Worm (Caenorhabditis elegans): ENCODE results near the gene smvt-1.

Gene smvt-1

DNA sequence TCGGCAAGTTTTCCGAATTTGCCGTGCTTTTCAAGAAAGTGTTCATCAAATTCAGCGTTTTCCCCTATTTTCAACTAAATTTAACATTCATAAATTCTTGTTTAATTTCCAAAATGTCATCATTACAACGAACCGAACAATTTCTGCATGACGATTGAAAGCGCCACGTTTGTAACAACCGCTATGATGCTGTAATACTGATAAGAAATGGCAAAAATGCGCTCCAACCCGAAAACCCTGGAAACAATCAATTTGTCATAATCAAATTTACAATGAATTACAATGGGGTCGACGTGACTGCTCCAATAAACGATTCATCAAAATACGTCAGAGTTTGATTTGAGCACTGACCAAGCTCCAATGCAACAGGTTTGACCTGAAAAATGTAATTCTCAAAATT lies 4.1 kb downstream of the smvt-1 start:
- no peak for TF ChIP-seq nfya-1 (tag; optimal IDR thresholded peaks at IDR 0.05)
- TF ChIP-seq elt-4 (tag; optimal IDR thresholded peaks at IDR 0.05): no peak
- no peak for TF ChIP-seq ref-2 (tag; optimal IDR thresholded peaks at IDR 0.05)
- no peak for TF ChIP-seq unc-42 (tag; optimal IDR thresholded peaks at IDR 0.05)

DNA sequence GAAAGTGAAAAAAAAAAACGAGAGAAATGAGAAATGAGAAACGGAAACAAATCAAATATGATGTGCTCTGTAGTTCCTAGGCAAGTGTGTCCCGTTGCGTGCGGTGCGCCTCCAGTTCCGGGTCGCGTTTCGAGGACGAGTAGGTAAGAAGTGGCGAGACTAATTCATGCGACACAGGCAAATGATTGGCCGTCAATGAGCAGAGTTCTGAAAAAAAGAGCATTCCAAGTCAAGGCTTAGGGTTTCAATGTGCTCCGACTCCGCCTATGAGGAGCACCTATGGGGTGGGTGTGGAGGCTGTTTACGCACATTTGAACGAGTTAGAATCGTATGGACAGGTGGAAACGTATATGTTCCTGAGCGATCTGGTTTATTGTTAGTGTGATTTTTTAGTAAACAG lies 5.4 kb downstream of the smvt-1 start:
- no peak for TF ChIP-seq ref-2 (tag; optimal IDR thresholded peaks at IDR 0.05)
- no peak for TF ChIP-seq ceh-31 (tag; optimal IDR thresholded peaks at IDR 0.05)
- TF ChIP-seq hlh-15 (tag; optimal IDR thresholded peaks at IDR 0.05): no peak
- no peak for TF ChIP-seq odd-2 (tag; optimal IDR thresholded peaks at IDR 0.05)
- TF ChIP-seq C38D4.7 (GFP tag; optimal IDR thresholded peaks at IDR 0.05): no peak
- no peak for TF ChIP-seq C08G9.2 (tag; optimal IDR thresholded peaks at IDR 0.05)
- TF ChIP-seq pax-1 (tag; optimal IDR thresholded peaks at IDR 0.05): no peak
- TF ChIP-seq madf-2 (tag; optimal IDR thresholded peaks at IDR 0.05): no peak
- TF ChIP-seq ceh-14 (tag; optimal IDR thresholded peaks at IDR 0.05): no peak
- TF ChIP-seq fax-1 (tag; optimal IDR thresholded peaks at IDR 0.05): no peak
- TF ChIP-seq eyg-1 (tag; optimal IDR thresholded peaks at IDR 0.05): no peak
- TF ChIP-seq fkh-10 (GFP tag; optimal IDR thresholded peaks at IDR 0.05): no peak
- no peak for TF ChIP-seq pha-4 (tag; optimal IDR thresholded peaks at IDR 0.05)
- no peak for TF ChIP-seq ceh-30 (tag; optimal IDR thresholded peaks at IDR 0.05)
- no peak for TF ChIP-seq sox-4 (tag; optimal IDR thresholded peaks at IDR 0.05)
- TF ChIP-seq hlh-30 (tag; optimal IDR thresholded peaks at IDR 0.05; ENCODE audit: insufficient read depth): no peak
- no peak for TF ChIP-seq ceh-48 (tag; optimal IDR thresholded peaks at IDR 0.05)
- TF ChIP-seq tbx-2 (tag; optimal IDR thresholded peaks at IDR 0.05): no peak
- TF ChIP-seq Y22D7AL.16 (tag; optimal IDR thresholded peaks at IDR 0.05): no peak

DNA sequence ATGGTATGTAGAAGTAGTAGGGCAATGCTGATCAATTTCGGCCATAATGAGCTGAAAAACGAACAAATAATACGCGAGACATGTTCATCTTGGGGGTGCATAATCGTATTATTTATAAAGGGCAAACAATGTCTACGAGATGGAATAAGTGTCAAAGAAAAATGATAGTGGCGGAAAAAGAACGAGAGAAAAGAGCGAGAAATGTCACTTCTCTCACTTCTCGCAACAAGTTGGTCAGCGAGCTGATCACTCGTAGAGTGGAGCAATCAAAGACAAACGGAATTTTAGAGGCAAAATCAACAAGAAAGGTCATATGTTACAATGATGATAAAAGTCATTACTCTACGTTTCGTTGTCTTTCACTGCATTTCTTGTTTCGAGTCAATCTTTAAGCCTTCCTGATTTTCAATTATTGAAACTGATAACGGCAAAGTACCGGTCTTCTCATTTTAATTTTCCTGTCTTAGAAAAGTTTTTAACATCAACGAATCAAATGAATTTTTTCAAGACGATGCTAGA lies 7.7 kb downstream of the smvt-1 start, which contains the start of gene F52H2.3:
Gene F52H2.3, minus strand, starts transcription at position 51 of the 519 bp plus-strand sequence.
- TF ChIP-seq C38D4.7 (GFP tag; optimal IDR thresholded peaks at IDR 0.05) (no peak), hlh-30 (tag; optimal IDR thresholded peaks at IDR 0.05; ENCODE audit: insufficient read depth) (no peak), C08G9.2 (tag; optimal IDR thresholded peaks at IDR 0.05) (no peak), unc-55 (GFP tag; optimal IDR thresholded peaks at IDR 0.05) (no peak)

DNA sequence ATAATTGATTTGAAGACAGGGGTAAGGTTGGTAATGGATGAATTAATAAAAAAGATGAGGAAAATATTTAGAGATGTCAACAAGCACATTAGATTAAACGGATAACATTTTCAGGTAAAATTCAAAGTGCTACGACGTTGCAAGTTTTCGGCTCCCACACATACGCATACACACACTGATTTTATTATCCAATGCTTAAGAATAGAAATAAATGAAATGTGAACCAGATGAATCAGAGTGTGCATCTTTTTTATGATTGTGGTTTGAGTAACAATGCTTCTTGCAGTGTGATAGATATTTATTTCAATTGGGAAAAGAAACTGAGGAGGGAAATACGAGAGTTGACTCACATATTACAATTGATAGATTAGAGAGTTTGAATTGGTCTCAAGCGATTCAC lies 10.1 kb downstream of the smvt-1 start:
- TF ChIP-seq hlh-13 (GFP tag; optimal IDR thresholded peaks at IDR 0.05) (no peak), ceh-45 (GFP tag; IDR thresholded peaks at IDR 0.05) (no peak), hlh-8 (tag; optimal IDR thresholded peaks at IDR 0.05) (peak; percentile 2)

DNA sequence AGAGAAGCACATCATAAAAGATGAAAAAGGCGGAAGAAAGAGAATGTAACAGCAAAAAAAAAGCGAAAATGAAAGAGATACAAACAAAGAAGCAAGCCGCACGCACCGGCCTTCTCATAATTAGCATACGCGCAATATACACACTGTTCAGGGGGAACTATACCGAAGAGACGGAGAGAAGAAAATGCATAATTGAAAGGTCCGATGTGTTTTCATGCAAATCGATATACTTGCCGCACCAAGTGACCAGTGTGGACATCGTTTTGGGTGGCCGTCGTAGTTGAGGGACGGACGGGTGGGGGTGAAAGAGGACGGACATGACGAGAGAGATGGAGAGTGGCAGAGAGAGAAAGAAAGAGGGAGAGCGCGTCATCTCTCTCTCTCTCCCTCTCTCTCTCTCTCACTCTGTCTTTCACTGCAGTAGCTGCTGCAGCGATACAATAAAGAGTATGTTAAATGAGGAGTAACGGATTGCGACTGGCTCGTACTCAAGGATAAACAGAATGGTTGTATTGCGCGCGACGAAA lies 12.5 kb downstream of the smvt-1 start:
- TF ChIP-seq nfya-1 (tag; optimal IDR thresholded peaks at IDR 0.05) (peak; percentile 88), pax-1 (tag; optimal IDR thresholded peaks at IDR 0.05) (no peak), ref-2 (tag; optimal IDR thresholded peaks at IDR 0.05) (peak; percentile 81), Y22D7AL.16 (tag; optimal IDR thresholded peaks at IDR 0.05) (no peak), ceh-18 (tag; optimal IDR thresholded peaks at IDR 0.05) (peak; percentile 91), pros-1 (tag; optimal IDR thresholded peaks at IDR 0.05) (peak; percentile 56), rnt-1 (tag; optimal IDR thresholded peaks at IDR 0.05) (peak; percentile 68), K02D7.2 (tag; optimal IDR thresholded peaks at IDR 0.05) (no peak), sox-2 (GFP tag; IDR thresholded peaks at IDR 0.05) (no peak; the same call in 1 of the 2 replicates), fkh-6 (tag; optimal IDR thresholded peaks at IDR 0.05) (no peak), pat-9 (tag; optimal IDR thresholded peaks at IDR 0.05) (no peak), ceh-30 (tag; optimal IDR thresholded peaks at IDR 0.05) (no peak), ceh-22 (tag; optimal IDR thresholded peaks at IDR 0.05) (peak; percentile 71), ceh-6 (GFP tag; optimal IDR thresholded peaks at IDR 0.05) (peak; percentile 17), elt-2 (tag; optimal IDR thresholded peaks at IDR 0.05) (peak; percentile 19), nhr-232 (tag; optimal IDR thresholded peaks at IDR 0.05) (no peak), pha-2 (tag; optimal IDR thresholded peaks at IDR 0.05) (peak; percentile 38), tbx-7 (tag; optimal IDR thresholded peaks at IDR 0.05) (no peak), tbx-2 (tag; optimal IDR thresholded peaks at IDR 0.05) (peak; percentile 89), zip-5 (tag; optimal IDR thresholded peaks at IDR 0.05) (no peak), hlh-6 (tag; optimal IDR thresholded peaks at IDR 0.05) (peak; percentile 35), C38D4.7 (GFP tag; optimal IDR thresholded peaks at IDR 0.05) (no peak), unc-42 (tag; optimal IDR thresholded peaks at IDR 0.05) (peak; percentile 86), gmeb-2 (tag; optimal IDR thresholded peaks at IDR 0.05) (no peak), hlh-13 (GFP tag; optimal IDR thresholded peaks at IDR 0.05) (no peak), hlh-30 (tag; optimal IDR thresholded peaks at IDR 0.05; ENCODE audit: insufficient read depth) (peak; percentile 71), T23F11.4 (GFP tag; optimal IDR thresholded peaks at IDR 0.05) (peak; percentile 34), sox-4 (tag; optimal IDR thresholded peaks at IDR 0.05) (no peak)
